Fruit fly (Drosophila melanogaster) whole organism: Measurements from ENCODE around the gene Ocho.

Experiments
- CG8478 ChIP-seq: fragments of >200 bp; optimal IDR thresholded peaks from 2 replicates; lab custom pipeline; 2018; ENCODE audit warnings: inconsistent platforms
- Dll ChIP-seq: fragments of >200 bp; optimal IDR thresholded peaks from 2 replicates; lab custom pipeline; 2017
- usp ChIP-seq: fragments of >200 bp; optimal IDR thresholded peaks from 2 replicates; lab custom pipeline; 2017; ENCODE audit warnings: missing biosample characterization, missing genetic modification characterization, mixed read lengths

DNA sequence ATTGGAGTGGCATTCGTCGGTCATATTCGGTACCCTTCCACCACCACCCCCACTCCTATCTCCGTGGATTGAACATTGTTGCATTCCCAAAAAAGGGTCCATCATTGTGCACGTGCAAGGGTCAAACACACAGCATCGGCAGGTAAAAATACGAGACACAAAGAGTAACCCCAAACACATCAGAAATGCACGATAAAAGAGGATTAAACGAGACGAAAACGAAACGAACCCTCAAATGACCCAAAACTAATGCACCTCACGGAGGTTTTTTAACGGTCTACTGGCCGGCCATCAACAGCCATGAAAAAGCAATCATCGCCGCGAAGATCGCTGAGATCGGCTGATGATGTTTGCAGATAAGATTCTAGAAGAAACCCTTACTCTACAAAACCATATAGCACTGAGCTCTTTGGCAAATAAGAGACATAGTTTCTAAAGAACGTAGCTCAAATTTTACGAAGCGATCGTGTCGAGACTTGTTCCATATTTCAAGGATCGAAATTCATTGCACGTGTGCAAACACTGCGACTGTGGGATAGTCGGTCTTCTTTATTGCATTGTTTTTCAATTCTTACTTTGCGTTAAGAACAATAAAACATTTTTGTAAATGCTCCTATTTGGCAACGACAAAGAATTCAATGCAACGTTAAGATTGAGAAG lies 8.3 kb upstream of the Ocho start:
- TF ChIP-seq Dll (no peak), CG8478 (no peak), usp (no peak)
